Fruit fly (Drosophila melanogaster): ENCODE results near the gene Ccdc114.
A peak's percentile ranks its signal among the peaks of the same experiment; 100 is the strongest.

Ccdc114 gene

DNA sequence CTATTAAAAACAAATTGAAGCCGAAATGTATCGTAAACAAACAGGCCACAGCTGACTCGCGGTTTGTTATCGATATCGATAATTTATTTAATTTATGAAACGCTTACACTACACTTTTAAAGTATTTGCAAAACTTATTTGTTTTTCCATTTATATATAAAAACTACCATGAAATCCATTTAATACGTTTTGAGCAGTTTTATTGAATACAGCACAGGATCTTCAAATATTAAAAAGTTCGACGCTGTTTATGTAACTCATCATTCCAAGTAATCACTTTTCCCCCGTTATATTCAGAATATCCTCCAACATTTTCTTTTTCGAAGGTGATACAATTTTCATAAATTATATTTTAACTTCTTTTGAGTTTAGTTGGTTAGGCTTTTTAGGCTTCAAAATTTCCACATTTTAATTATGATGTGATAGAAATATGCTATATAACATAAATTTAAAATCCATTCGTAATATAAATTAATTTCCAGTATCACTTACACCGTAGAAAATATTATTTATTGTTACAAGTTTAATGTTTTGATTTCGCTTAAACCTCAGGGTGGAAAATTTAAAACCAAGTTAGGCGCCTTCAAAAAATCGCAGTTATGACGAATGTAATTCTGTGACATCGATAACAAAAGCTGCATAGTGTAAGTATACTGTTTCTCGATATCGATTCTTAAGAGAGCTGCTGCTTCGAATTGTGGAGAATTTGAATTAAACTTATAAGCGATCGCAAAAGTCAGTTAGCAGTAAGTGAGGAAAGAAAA is 22.6 kb upstream of the Ccdc114 start, which contains the start of the genes CG10324 and CCT3:
CG10324 (minus strand) TSS at position 53 of the 764 bp plus-strand sequence.
CCT3 (plus strand) TSS at position 654 of the 764 bp plus-strand sequence.
- TF ChIP-seq pan (optimal IDR thresholded peaks at IDR 0.05) (no peak), CG8478 (optimal IDR thresholded peaks at IDR 0.05) (no peak), Dll (optimal IDR thresholded peaks at IDR 0.05) (no peak), psq (optimal IDR thresholded peaks at IDR 0.05) (no peak), usp (GFP tag; optimal IDR thresholded peaks at IDR 0.05) (no peak)

DNA sequence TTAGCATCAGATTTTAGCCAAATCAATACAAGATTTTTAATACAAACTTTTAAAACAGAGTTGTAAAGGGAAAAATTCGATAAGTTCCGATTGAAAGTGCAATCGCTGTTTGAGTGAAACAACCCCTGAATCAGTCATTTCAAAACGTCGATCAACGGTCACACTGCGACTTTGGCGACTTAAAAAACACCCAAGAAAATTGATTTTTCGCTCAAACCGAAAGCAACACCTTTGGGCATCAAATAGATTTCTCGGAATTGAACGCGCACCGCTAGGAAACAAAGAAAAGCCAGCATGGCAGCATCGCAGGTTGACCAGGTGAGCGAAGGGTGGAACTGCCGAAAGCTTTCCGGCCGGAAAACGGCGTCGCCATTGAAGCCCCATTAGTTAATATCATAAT is 19.1 kb upstream of the Ccdc114 start, which contains the start of gene Arl6IP1:
Arl6IP1 (plus strand) TSS at position 15 of the 400 bp plus-strand sequence.
- TF ChIP-seq EcR (GFP tag; optimal IDR thresholded peaks at IDR 0.05) (no peak), usp (GFP tag; optimal IDR thresholded peaks at IDR 0.05) (no peak), CG8478 (optimal IDR thresholded peaks at IDR 0.05) (no peak), Dll (optimal IDR thresholded peaks at IDR 0.05) (no peak), pan (optimal IDR thresholded peaks at IDR 0.05) (no peak), psq (optimal IDR thresholded peaks at IDR 0.05) (no peak)

dm6 chr3R:16640005-16640408 is 15.5 kb upstream of the Ccdc114 start, which contains the start of gene nonA-l:
Gene nonA-l (plus strand): TSS chr3R:16640205.
- TF ChIP-seq usp (GFP tag; optimal IDR thresholded peaks at IDR 0.05): no peak
- no peak for TF ChIP-seq EcR (GFP tag; optimal IDR thresholded peaks at IDR 0.05)
- no peak for TF ChIP-seq CG8478 (optimal IDR thresholded peaks at IDR 0.05)
- TF ChIP-seq psq (optimal IDR thresholded peaks at IDR 0.05): no peak
- no peak for TF ChIP-seq Dll (optimal IDR thresholded peaks at IDR 0.05)
- TF ChIP-seq pan (optimal IDR thresholded peaks at IDR 0.05): no peak

DNA sequence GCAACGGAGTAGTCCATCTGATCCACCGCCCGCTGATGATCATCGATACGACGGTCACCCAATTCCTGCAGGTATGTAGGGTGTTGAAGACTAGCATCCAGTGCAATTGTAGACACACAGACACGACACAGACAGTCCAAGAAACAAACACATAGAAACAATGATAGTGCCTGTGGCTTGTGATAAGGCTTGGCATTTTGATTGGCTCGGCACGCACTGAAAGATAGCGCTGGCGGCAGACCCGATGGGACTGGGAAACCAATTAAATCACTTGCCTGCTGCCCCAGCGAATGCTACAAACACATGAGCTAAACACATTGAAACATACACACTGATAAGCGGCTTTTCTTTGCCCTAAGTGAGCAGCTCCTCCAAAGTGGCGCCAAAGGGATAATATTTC is 8.2 kb upstream of the Ccdc114 start:
- TF ChIP-seq pan (optimal IDR thresholded peaks at IDR 0.05) (no peak), EcR (GFP tag; optimal IDR thresholded peaks at IDR 0.05) (no peak), CG8478 (optimal IDR thresholded peaks at IDR 0.05) (no peak), usp (GFP tag; optimal IDR thresholded peaks at IDR 0.05) (no peak), Dll (optimal IDR thresholded peaks at IDR 0.05) (no peak), psq (optimal IDR thresholded peaks at IDR 0.05) (no peak)

- TF ChIP-seq usp (GFP tag; optimal IDR thresholded peaks at IDR 0.05): no peak
- no peak for TF ChIP-seq psq (optimal IDR thresholded peaks at IDR 0.05)
These were observed 6.0 kb upstream of the Ccdc114 start for dm6 chr3R:16630564-16630963.

dm6 chr3R:16626899-16627432 is 2.4 kb upstream of the Ccdc114 start:
- TF ChIP-seq usp (GFP tag; optimal IDR thresholded peaks at IDR 0.05) (no peak), pan (optimal IDR thresholded peaks at IDR 0.05) (no peak), Dll (optimal IDR thresholded peaks at IDR 0.05) (no peak), EcR (GFP tag; optimal IDR thresholded peaks at IDR 0.05) (no peak), CG8478 (optimal IDR thresholded peaks at IDR 0.05) (no peak), psq (optimal IDR thresholded peaks at IDR 0.05) (no peak)

- TF ChIP-seq psq (optimal IDR thresholded peaks at IDR 0.05): no peak
- TF ChIP-seq Dll (optimal IDR thresholded peaks at IDR 0.05): peak; percentile 8
These were observed 1.4 kb upstream of the Ccdc114 start for dm6 chr3R:16625844-16626430.

- no peak for TF ChIP-seq CG8478 (optimal IDR thresholded peaks at IDR 0.05)
- TF ChIP-seq psq (optimal IDR thresholded peaks at IDR 0.05): no peak
- TF ChIP-seq Dll (optimal IDR thresholded peaks at IDR 0.05): no peak
- no peak for TF ChIP-seq pan (optimal IDR thresholded peaks at IDR 0.05)
- no peak for TF ChIP-seq EcR (GFP tag; optimal IDR thresholded peaks at IDR 0.05)
- no peak for TF ChIP-seq usp (GFP tag; optimal IDR thresholded peaks at IDR 0.05)
These were observed 433 bp upstream of the Ccdc114 start, which contains the start of gene Fas1 for dm6 chr3R:16624750-16625549. Gene Fas1 (plus strand): TSS chr3R:16625238.

DNA sequence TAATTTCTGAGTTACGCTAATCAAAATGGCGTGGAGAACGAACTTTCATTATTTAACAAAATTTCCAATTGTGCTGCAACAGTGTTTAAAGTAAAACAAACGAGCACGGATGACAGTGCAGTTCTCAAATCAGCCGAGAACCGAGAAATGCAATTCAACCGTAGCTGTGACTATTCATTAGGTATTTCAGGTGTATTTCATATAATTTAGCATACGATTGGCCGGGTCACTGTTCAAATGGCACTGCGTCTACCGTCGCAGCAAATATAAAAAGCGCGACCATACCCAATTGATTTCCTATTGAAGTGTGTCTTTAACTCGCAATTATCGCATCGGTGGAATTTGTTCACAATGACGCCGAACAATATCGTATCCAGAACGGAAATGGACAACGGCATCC is 4.0 kb downstream of the Ccdc114 start, which contains the start of gene CG14893:
CG14893 (plus strand) TSS at position 301 of the 400 bp plus-strand sequence.
- TF ChIP-seq CG8478 (optimal IDR thresholded peaks at IDR 0.05) (no peak), usp (GFP tag; optimal IDR thresholded peaks at IDR 0.05) (no peak), pan (optimal IDR thresholded peaks at IDR 0.05) (no peak), EcR (GFP tag; optimal IDR thresholded peaks at IDR 0.05) (no peak), psq (optimal IDR thresholded peaks at IDR 0.05) (no peak), Dll (optimal IDR thresholded peaks at IDR 0.05) (no peak)

DNA sequence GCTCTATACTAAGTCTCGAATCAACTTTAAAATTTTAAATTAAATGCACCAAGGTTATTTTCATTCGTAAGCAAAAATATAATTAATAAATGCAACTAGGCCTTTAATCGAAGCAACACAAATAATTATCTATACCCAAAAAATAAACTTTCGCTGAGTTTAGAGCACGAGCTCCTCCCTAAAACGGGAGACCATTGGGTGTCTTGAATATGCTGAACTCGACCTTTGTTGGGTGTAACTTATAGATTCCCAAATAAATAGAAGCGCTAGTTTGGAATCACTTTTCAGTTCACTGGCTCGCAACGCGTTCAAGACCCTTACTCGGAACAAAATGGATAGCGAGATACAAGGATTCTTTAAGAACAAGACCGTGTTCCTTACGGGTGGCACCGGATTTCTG is 6.9 kb downstream of the Ccdc114 start, which contains the start of gene CG17560:
CG17560 (plus strand) TSS at position 301 of the 400 bp plus-strand sequence.
- TF ChIP-seq usp (GFP tag; optimal IDR thresholded peaks at IDR 0.05) (no peak), Dll (optimal IDR thresholded peaks at IDR 0.05) (no peak), EcR (GFP tag; optimal IDR thresholded peaks at IDR 0.05) (no peak), CG8478 (optimal IDR thresholded peaks at IDR 0.05) (no peak)

DNA sequence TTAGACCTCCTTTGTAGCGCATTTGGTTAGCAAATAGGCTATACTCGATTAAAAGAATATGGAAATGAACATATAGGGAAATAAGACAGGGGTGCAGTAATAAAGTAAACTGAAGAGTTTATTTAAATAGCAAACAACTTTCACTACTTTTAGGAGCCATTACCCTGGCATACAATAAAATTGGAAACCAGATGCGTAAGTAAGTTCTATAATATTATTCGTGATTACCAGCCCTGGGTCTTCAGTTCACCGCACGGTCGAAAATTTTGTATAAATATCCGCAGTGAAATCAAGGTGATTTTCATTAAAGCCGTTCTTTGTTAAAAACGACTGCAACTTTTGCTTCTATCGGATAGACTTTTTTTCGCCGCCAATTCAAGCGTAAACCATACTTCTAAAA is 9.5 kb downstream of the Ccdc114 start, which contains the start of gene CG17562:
CG17562 (plus strand) TSS at position 301 of the 400 bp plus-strand sequence.
- TF ChIP-seq EcR (GFP tag; optimal IDR thresholded peaks at IDR 0.05): no peak
- TF ChIP-seq CG8478 (optimal IDR thresholded peaks at IDR 0.05): no peak
- no peak for TF ChIP-seq Dll (optimal IDR thresholded peaks at IDR 0.05)
- TF ChIP-seq psq (optimal IDR thresholded peaks at IDR 0.05): no peak
- TF ChIP-seq usp (GFP tag; optimal IDR thresholded peaks at IDR 0.05): no peak
- TF ChIP-seq pan (optimal IDR thresholded peaks at IDR 0.05): no peak

Data from whole organism.